Worm (Caenorhabditis elegans): Measurements from ENCODE around the gene Y39A3CL.4.

DNA sequence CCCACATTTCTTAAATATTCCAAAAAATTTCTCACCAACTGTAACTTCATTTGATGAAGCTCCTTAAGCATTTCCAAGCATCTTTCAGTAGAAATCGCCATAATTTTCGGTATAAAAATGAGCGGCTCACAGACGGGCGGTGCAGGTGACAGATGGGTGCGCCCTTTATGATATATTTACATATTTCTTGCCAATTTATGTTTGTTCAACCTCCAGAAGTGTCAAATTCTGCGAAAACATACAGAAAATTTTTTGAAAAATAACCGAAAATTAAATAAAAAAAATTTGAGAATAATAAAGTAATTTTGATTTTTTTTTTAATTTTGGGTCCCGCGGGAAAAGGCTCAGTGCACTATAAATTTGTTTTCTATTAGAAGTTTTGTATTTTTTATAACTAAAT lies 23.0 kb downstream of the Y39A3CL.4 start, which contains the start of gene Y46E12A.3:
- TF ChIP-seq tab-1 (GFP tag; IDR thresholded peaks at IDR 0.05) (no peak), ref-1 (GFP tag; conservative IDR thresholded peaks at IDR 0.05) (no peak), med-1 (GFP tag; optimal IDR thresholded peaks at IDR 0.05; ENCODE audit: insufficient read depth) (no peak)

Data from whole organism, midembryonic.